Worm (Caenorhabditis elegans): Measurements from ENCODE around the gene H10E21.5.

The H10E21.5 gene

DNA sequence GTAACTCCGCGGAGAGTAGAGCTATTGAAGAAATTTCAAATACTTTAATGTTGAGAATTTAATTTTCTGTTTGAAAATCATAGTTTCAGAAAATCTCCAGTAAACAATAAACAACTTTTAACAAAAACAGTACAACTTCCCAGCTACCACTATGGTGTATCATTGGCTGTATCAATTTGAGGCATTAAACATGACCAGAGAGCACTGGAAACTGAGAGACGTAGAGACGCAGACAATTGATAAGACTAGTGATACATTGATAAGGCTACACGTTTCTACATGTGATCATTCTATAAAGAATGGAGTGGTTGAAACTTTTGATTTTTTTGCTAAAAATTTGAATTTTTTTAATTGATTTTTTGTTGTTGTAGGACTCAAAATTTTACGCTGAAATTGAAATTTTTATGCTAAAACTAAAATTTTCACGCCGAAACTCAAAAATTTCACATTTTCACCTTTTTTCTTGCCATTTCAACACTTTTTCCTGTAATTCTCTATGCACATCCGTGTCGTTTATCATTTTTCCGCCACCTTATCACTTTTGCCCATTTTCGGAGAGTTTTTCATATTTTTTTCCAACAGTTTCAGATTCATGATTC is 8.4 kb downstream of the H10E21.5 start, which contains the start of gene H10E21.1:
Gene H10E21.1 (plus strand): TSS at position 549 of the 599 bp plus-strand sequence.
- no peak for TF ChIP-seq sea-1 (GFP tag; conservative IDR thresholded peaks at IDR 0.05)
- no peak for TF ChIP-seq ets-7 (tag; optimal IDR thresholded peaks at IDR 0.05)
- no peak for TF ChIP-seq ceh-36 (tag; optimal IDR thresholded peaks at IDR 0.05)
- no peak for TF ChIP-seq pes-1 (GFP tag; IDR thresholded peaks at IDR 0.05)
- no peak for TF ChIP-seq tra-4 (tag; optimal IDR thresholded peaks at IDR 0.05)
- TF ChIP-seq aly-1 (tag; optimal IDR thresholded peaks at IDR 0.05) = no peak
- TF ChIP-seq hmg-4 (GFP tag; optimal IDR thresholded peaks at IDR 0.05) = no peak
- TF ChIP-seq scrt-1 (GFP tag; IDR thresholded peaks at IDR 0.05) = no peak

DNA sequence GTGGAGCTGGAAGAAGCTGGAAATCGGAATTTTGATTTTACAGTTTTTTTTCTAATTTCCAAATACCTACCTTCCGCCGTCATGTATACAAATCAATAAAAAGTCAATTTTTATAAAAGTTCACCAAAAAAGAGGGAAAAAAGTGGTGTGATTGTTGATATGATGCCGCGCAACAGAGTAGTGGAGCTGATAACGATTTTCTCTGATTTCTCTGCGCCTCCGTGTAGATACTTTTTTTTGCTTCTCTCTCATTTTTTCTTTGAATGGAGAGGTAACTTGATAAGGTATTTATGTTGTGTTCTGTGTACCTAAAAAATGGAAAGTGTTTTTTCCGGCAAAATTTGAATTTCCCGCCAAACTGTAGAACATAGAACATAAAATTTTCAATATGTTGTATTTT is 9.1 kb downstream of the H10E21.5 start, which contains the start of gene nhr-80:
Gene nhr-80 (minus strand): TSS at position 199 of the 400 bp plus-strand sequence.
- TF ChIP-seq pes-1 (GFP tag; IDR thresholded peaks at IDR 0.05) = no peak
- no peak for TF ChIP-seq sea-1 (GFP tag; conservative IDR thresholded peaks at IDR 0.05)
- TF ChIP-seq B0310.2 (tag; optimal IDR thresholded peaks at IDR 0.05) = no peak
- no peak for TF ChIP-seq hmg-4 (GFP tag; optimal IDR thresholded peaks at IDR 0.05)

- no peak for TF ChIP-seq tbx-37 (GFP tag; conservative IDR thresholded peaks at IDR 0.05)
- TF ChIP-seq ceh-13 (GFP tag; optimal IDR thresholded peaks at IDR 0.05) = no peak
- no peak for TF ChIP-seq aly-1 (tag; optimal IDR thresholded peaks at IDR 0.05)
- no peak for TF ChIP-seq B0310.2 (tag; optimal IDR thresholded peaks at IDR 0.05)
- no peak for TF ChIP-seq hmbx-1 (tag; optimal IDR thresholded peaks at IDR 0.05)
- TF ChIP-seq hnd-1 (tag; optimal IDR thresholded peaks at IDR 0.05) = no peak
- TF ChIP-seq flt-1 (GFP tag; IDR thresholded peaks at IDR 0.05) = no peak
- no peak for TF ChIP-seq sea-1 (GFP tag; conservative IDR thresholded peaks at IDR 0.05)
- TF ChIP-seq F13C5.2 (tag; optimal IDR thresholded peaks at IDR 0.05) = no peak
Observed at ce11 chrIII:14175-14574, 9.6 kb downstream of the H10E21.5 start.

DNA sequence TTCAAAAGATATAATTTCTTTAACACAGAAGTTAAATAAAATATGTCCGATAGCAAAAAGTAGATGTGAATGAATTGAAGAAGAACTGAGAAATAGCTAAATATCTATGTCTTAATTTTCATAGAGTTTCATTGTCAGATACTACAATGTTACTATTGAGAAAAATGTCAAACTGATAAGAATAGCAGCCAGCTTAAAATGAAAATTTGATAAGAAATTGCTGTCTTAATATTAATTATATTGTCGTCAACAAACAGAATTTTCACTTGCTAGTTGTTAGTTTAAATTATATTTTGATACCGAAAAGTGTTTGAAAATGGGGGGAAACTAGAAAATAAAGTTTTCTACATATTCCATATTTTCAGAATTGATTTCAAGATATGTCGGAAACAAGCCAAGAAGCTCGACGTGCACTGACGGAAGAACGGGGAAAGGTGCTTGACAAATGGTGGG is 20.8 kb downstream of the H10E21.5 start, which contains the start of the genes fbxa-6, cTel54X.2 and npr-30:
Gene fbxa-6 (minus strand): TSS at position 179 of the 453 bp plus-strand sequence.
Gene cTel54X.2 (plus strand): TSS at position 360 of the 453 bp plus-strand sequence.
Gene npr-30 (plus strand): TSS at position 403 of the 453 bp plus-strand sequence.
- no peak for TF ChIP-seq tbx-37 (GFP tag; conservative IDR thresholded peaks at IDR 0.05)
- TF ChIP-seq hnd-1 (tag; optimal IDR thresholded peaks at IDR 0.05) = no peak
- no peak for TF ChIP-seq hmbx-1 (tag; optimal IDR thresholded peaks at IDR 0.05)
- no peak for TF ChIP-seq ceh-13 (GFP tag; optimal IDR thresholded peaks at IDR 0.05)
- TF ChIP-seq ets-7 (tag; optimal IDR thresholded peaks at IDR 0.05) = no peak
- no peak for TF ChIP-seq ceh-36 (tag; optimal IDR thresholded peaks at IDR 0.05)
- TF ChIP-seq ama-1 (optimal IDR thresholded peaks at IDR 0.05) = no peak
- TF ChIP-seq aly-1 (tag; optimal IDR thresholded peaks at IDR 0.05) = no peak
- TF ChIP-seq sea-1 (GFP tag; conservative IDR thresholded peaks at IDR 0.05) = no peak
- TF ChIP-seq flt-1 (GFP tag; IDR thresholded peaks at IDR 0.05) = no peak
- TF ChIP-seq hmg-4 (GFP tag; optimal IDR thresholded peaks at IDR 0.05) = no peak
- TF ChIP-seq pes-1 (GFP tag; IDR thresholded peaks at IDR 0.05) = no peak
- no peak for TF ChIP-seq B0310.2 (tag; optimal IDR thresholded peaks at IDR 0.05)
- TF ChIP-seq scrt-1 (GFP tag; IDR thresholded peaks at IDR 0.05) = no peak
- no peak for TF ChIP-seq tra-4 (tag; optimal IDR thresholded peaks at IDR 0.05)
- no peak for TF ChIP-seq tbx-11 (GFP tag; IDR thresholded peaks at IDR 0.05)
- TF ChIP-seq F13C5.2 (tag; optimal IDR thresholded peaks at IDR 0.05) = no peak

Data from whole organism, early embryonic.